Worm (Caenorhabditis elegans) whole organism, late embryonic: Measurements from ENCODE around the gene gcy-12.

Experiments
- ceh-30 ChIP-seq: fragments of 150-350 bp; optimal IDR thresholded peaks from 2 replicates; lab custom pipeline; 2014; ENCODE audit warnings: missing biosample characterization, missing genetic modification characterization
- hlh-15 ChIP-seq: sonication (generic microtip); optimal IDR thresholded peaks from 2 replicates; lab custom pipeline; 2016; ENCODE audit warnings: missing genetic modification characterization, missing compliant biosample characterization

ce11 chrII:5311746-5312145 is at the start of gene gcy-12:
- TF ChIP-seq hlh-15 (no peak), ceh-30 (tag; lab: Kevin White, UChicago) (no peak)
